Worm (Caenorhabditis elegans): ENCODE results near the gene H01M10.1.

DNA sequence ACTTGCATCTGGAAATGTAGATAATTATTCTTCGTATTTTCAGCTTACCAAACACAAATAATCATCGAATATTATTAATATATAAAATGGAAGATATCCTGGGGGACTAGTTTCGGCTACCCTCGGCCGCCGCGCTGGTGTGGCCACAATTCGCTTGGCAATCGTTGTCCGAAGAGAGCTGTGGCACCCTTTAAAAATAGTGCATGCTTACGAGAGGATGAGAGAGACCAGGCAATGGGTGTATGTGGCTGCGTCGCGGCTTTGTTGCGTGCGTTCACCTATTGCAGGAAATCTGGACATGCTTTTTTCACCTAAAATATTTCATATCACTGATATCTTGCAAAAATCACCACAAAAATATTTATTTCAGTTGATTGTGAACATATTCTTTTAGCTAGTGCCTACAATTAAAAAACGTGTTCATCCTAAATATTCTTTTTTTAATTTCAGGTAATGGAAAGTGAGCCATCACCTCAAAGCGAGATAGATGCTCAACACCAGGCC lies 7.7 kb downstream of the H01M10.1 start, which contains the start of the genes ccd-5 and F52H2.1:
- TF ChIP-seq nhr-2 (tag; optimal IDR thresholded peaks at IDR 0.05) (no peak), nhr-76 (tag; optimal IDR thresholded peaks at IDR 0.05) (no peak), ztf-11 (tag; optimal IDR thresholded peaks at IDR 0.05) (no peak), snpc-4 (tag; optimal IDR thresholded peaks at IDR 0.05) (no peak), unc-39 (tag; optimal IDR thresholded peaks at IDR 0.05) (no peak), mab-5 (tag; optimal IDR thresholded peaks at IDR 0.05) (no peak), nhr-12 (tag; optimal IDR thresholded peaks at IDR 0.05) (no peak), unc-62 (GFP tag; optimal IDR thresholded peaks at IDR 0.05) (no peak), lin-13 (tag; optimal IDR thresholded peaks at IDR 0.05) (no peak), ces-1 (GFP tag; optimal IDR thresholded peaks at IDR 0.05) (no peak)

Measured in whole organism, mixed stage, embryonic.